Fruit fly (Drosophila melanogaster) Kc167 (cell line): ENCODE data around the gene RanBP3.

ENCODE experiments used
- Myc ChIP-seq: fragments of >200 bp; optimal IDR thresholded peaks from 2 replicates; lab custom pipeline; 2017; ENCODE audit warnings: missing external identifiers
- Sin3A ChIP-seq: fragments of >200 bp; optimal IDR thresholded peaks from 2 replicates; lab custom pipeline; 2018; ENCODE audit warnings: missing external identifiers
- h ChIP-seq: fragments of >200 bp; optimal IDR thresholded peaks from 3 replicates; lab custom pipeline; 2018; ENCODE audit warnings: missing external identifiers
- insv ChIP-seq: fragments of >200 bp; optimal IDR thresholded peaks from 3 replicates; lab custom pipeline; 2018; ENCODE audit warnings: missing external identifiers
- psq ChIP-seq: fragments of >200 bp; optimal IDR thresholded peaks from 2 replicates; lab custom pipeline; 2017; ENCODE audit warnings: missing external identifiers
- ttk ChIP-seq: sonication (Bioruptor generic); optimal IDR thresholded peaks from 2 replicates; lab custom pipeline; 2017; ENCODE audit warnings: missing external identifiers

RanBP3 gene

DNA sequence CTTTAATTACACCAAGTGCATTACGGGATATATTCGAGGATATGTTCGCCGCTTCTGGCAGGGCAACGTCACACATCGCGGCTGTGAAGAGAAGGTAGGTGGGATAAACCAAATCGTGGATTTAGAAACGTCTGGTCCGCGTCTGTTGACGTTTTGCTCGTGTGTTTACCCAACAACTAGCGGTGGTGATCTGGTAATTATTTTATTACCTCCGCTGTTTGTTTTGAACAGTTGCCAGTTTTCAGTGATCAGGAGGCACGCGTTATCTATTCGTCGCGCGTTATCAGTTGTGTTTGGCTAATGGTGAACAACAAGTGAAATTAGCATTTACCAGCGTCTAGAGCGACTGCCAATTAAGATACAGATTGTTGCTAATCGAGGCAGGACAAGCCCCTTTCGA is 23.6 kb downstream of the RanBP3 start:
- no peak for TF ChIP-seq psq (lab: Kevin White, UChicago)
- no peak for TF ChIP-seq Myc
- TF ChIP-seq insv (lab: Kevin White, UChicago): no peak
- no peak for TF ChIP-seq ttk (lab: Kevin White, UChicago)
- no peak for TF ChIP-seq Sin3A

DNA sequence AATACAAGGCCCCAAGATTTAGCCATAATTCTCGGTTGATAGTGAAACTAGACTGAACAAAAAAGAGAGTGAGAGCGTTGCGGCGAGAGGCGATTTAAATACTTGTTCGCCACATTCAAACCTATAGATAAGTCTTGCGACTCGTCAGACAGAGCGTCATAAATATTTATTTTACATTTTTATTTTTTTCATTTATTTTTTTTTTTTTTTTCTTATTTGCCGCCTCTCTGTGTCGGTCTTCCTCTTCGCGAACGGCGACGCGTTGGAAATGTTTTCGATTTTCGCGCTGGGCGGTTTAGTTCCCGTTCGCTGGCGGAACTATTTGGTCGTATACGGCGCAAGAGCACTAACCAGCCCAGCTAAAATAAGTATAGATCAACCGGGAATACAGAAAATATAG is 24.5 kb downstream of the RanBP3 start:
- TF ChIP-seq ttk (lab: Kevin White, UChicago) (no peak), h (lab: Kevin White, UChicago) (no peak), psq (lab: Kevin White, UChicago) (no peak), Myc (no peak), Sin3A (no peak), insv (lab: Kevin White, UChicago) (no peak)

DNA sequence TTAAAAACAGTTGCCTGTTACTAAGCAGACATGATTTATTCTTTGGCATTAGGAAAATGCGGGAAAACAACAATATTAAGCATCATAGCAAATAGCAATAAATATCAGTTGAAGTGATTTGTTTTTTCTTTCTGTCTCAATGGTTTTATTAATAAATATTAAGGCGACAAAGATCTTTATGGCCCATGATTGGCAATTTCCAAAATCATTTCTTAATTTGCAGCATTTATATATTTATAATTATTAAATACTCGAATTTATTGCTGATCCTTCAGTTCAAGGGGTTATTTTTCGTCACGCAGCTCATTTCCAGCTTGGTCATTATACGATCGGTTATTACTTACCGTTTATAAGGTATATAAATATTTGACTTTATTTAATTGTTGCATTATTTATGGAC is 25.0 kb downstream of the RanBP3 start:
- no peak for TF ChIP-seq Sin3A
- no peak for TF ChIP-seq ttk (lab: Kevin White, UChicago)
- no peak for TF ChIP-seq h (lab: Kevin White, UChicago)
- no peak for TF ChIP-seq insv (lab: Kevin White, UChicago)
- no peak for TF ChIP-seq psq (lab: Kevin White, UChicago)
- no peak for TF ChIP-seq Myc

DNA sequence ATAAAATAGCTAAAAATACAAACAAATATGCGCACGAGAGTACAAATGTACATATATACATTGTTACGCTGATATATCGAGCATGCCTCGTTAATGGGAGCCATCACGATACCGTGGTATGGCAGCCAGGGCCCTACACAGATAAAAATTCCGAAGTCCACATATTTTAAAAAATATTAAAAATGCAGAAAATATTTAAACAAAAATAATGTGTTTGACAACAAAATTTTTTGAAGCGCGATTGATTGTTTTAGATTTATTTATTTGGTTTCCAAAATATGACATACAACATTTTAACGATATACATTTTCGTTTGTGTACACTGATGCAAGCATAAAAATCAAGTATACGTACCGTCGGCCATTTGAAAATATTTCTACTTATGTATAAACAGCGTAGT is 25.9 kb downstream of the RanBP3 start:
- TF ChIP-seq insv (lab: Kevin White, UChicago) (no peak), Sin3A (no peak), Myc (no peak), h (lab: Kevin White, UChicago) (no peak), psq (lab: Kevin White, UChicago) (no peak), ttk (lab: Kevin White, UChicago) (no peak)

DNA sequence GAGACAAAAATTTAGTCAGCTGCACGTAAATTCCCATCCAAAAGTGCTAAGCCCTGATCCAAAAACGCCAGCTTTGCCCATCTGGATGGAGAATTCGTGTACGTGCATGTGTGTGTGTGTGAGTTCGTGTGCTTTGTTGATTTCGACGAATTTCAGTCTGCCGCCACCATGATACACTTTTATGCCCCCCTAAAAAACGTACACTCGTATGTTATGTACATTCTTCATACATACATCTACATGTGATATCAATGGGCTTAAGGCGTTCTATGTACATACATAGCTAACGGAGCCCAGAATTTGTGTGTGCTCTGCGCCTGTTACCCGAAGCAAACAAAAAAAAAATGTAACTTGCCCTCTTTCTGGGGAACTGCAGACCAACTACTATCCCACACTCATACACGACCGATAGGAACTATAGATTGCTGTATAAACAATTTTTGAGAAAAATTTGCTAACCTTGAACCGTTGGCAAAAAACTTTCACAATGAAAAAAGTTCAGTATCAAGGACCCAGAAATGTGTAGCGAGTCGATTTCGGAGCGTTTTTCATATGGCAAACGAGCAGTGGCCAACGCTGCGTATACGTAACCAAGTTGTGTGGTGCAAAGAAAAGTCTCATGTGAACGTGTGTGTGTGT is 26.8 kb downstream of the RanBP3 start:
- TF ChIP-seq insv (lab: Kevin White, UChicago) (no peak), Myc (no peak), h (lab: Kevin White, UChicago) (no peak), psq (lab: Kevin White, UChicago) (no peak), ttk (lab: Kevin White, UChicago) (no peak), Sin3A (no peak)

DNA sequence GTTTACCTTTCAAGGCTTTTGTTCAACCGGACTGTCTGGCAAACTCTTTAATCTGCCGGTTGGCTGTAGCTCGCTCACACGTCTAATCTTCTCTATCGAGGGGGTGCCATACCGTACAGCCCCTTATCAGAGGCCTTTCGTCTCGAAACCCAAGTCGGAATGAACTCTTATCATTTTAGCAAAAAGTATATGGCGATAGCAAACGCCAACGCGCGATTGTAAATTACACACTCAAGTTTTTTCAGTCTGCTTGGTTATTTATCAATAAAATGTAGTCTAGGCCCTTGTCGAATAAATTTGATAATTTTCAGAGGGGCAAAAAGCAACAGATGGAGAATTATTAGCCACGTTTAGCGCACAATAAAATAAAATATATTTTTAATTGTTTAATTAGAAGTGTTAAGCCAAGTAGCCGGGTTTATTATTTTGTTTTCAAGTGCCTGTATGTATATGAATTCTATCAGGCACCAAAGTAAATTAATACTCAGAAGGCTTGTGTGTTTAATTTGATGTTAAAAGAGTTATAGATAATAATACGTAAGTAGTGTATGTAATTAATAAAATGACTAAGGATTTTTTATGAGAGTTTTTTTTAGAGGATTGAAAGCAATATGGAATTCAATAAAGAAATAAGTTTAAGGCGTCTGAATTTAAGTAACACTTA is 27.7 kb downstream of the RanBP3 start:
- TF ChIP-seq psq (lab: Kevin White, UChicago): no peak
- no peak for TF ChIP-seq ttk (lab: Kevin White, UChicago)
- no peak for TF ChIP-seq Myc
- TF ChIP-seq Sin3A: no peak
- TF ChIP-seq h (lab: Kevin White, UChicago): no peak
- no peak for TF ChIP-seq insv (lab: Kevin White, UChicago)

- TF ChIP-seq Myc (no peak), h (lab: Kevin White, UChicago) (no peak), psq (lab: Kevin White, UChicago) (no peak), insv (lab: Kevin White, UChicago) (no peak)
These were observed 29.1 kb downstream of the RanBP3 start for dm6 chr3R:23723381-23724034.

DNA sequence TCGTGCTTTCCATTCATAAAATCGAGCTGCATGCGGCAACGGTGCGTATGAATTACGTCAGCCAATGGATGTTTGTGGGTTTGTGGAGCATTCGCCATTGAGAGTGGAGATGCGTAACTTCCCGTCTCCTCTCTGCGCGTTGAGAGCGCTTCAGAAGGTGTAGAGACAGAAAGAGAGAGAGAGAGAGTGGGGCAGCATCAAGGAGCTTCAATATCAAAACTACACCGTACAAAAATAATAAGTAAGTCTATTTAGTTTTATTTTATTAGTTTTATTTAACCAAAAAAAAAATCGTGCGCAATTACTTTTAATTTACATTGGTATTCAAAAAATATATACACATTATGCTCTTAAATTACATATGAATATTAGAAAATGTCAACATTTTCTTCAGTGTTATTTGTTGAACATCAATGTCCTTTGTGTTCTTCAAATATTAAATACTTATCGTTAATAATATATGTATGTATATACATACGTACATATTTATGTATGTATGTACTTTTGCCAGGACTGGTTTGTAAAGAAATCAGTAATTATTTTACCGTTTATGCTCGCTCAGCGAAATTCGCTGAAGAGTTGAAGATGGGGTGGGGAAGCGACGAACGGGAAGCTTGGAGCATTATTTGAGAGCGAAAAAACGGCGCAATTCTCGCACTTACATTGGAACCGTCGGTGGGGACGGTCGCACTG is 29.8 kb downstream of the RanBP3 start, which contains the start of gene CG10365:
Gene CG10365, plus strand, starts transcription at position 652 of the 693 bp plus-strand sequence.
- TF ChIP-seq psq (lab: Kevin White, UChicago): no peak

DNA sequence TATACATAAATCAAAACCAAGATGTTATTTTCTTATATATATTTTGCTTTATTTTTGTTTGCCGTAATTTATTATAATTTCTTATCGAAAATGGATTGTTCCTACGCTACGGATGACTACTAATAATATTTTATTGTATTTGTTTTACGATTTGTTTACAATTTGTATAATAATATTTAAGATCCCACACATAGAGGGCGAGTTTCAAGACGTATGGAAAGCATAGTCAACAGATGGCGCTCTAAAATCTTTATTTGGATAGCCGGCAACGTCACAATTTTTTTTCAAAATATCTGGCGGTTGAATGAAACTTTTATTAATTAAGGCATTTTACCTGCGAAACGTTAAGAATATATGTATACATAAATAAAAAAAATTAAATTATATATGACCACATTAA is 30.7 kb downstream of the RanBP3 start:
- TF ChIP-seq h (lab: Kevin White, UChicago) (no peak), insv (lab: Kevin White, UChicago) (no peak), ttk (lab: Kevin White, UChicago) (no peak)

dm6 chr3R:23721525-23721924 is 31.1 kb downstream of the RanBP3 start, which contains the start of gene CG10232:
TSS of gene CG10232 (minus strand) at chr3R:23721625.
- no peak for TF ChIP-seq ttk (lab: Kevin White, UChicago)
- no peak for TF ChIP-seq insv (lab: Kevin White, UChicago)
- TF ChIP-seq Sin3A: no peak
- no peak for TF ChIP-seq h (lab: Kevin White, UChicago)
- TF ChIP-seq Myc: no peak
- TF ChIP-seq psq (lab: Kevin White, UChicago): no peak

DNA sequence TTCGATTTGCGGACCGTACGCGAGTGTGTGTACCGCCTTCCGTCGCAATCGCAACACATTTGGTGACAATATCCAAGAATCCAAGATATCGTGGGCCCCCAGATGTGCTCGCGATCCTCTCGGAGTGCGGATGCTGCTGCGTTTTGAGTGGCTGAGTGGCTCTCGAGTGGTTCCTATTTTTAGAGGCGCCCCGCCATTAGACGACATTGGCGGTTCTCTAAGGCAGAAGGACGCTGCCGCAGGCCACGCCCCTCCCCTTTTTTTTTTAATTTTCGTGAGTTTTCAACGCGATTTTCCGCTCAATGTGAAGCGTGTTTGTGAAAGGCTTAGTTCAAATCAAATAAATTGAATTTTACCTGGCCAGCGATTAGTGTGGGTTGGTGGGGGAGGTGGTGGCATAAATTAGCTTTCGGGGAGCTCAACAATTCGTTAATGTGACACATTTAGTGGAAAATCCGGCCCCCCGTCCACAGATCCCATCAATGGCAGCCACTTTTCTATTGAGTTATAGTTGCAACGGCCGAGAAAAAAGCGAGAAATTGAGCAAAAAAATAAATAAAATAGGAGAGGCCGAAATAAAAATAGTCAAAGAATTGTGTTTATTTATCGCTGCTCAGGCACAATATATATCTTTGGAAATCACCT is 34.2 kb downstream of the RanBP3 start, which contains the start of gene nau:
Gene nau, minus strand, starts transcription at position 61 of the 645 bp plus-strand sequence.
- TF ChIP-seq Myc (no peak), insv (lab: Kevin White, UChicago) (no peak), Sin3A (no peak), h (lab: Kevin White, UChicago) (no peak), psq (lab: Kevin White, UChicago) (no peak), ttk (lab: Kevin White, UChicago) (no peak)
